Worm (Caenorhabditis elegans): ENCODE measurements around the gene F17H10.4.

The F17H10.4 gene

ce11 chrX:13159005-13159404, 32.7 kb upstream of the F17H10.4 start:
- TF ChIP-seq dpl-1 (GFP tag; optimal IDR thresholded peaks at IDR 0.05) (no peak), sdz-12 (GFP tag; optimal IDR thresholded peaks at IDR 0.05) (no peak), lin-29 (GFP tag; IDR thresholded peaks at IDR 0.05) (no peak), lin-13 (GFP tag; optimal IDR thresholded peaks at IDR 0.05) (peak; percentile 15), daf-16 (GFP tag; optimal IDR thresholded peaks at IDR 0.05) (peak in 1 of 2 experiments; percentile 71), daf-16 (tag; optimal IDR thresholded peaks at IDR 0.05) (peak; percentile 97), nhr-42 (GFP tag; IDR thresholded peaks at IDR 0.05) (no peak), aha-1 (tag) (peak; percentile 14), nhr-77 (tag; optimal IDR thresholded peaks at IDR 0.05) (peak; percentile 59), snpc-1.2 (GFP tag; IDR thresholded peaks at IDR 0.05) (no peak), mes-2 (tag; optimal IDR thresholded peaks at IDR 0.05; ENCODE audit: poor library complexity, severe bottlenecking) (peak; percentile 28), hif-1 (tag; optimal IDR thresholded peaks at IDR 0.05) (no peak), daf-19 (GFP tag; conservative IDR thresholded peaks at IDR 0.05) (no peak), zag-1 (tag; optimal IDR thresholded peaks at IDR 0.05) (no peak), Y5F2A.4 (GFP tag; optimal IDR thresholded peaks at IDR 0.05) (no peak), unc-62 (GFP tag; optimal IDR thresholded peaks at IDR 0.05 in 1 of 2) (peak in 1 of 2 experiments; percentile 83), unc-62 (tag; optimal IDR thresholded peaks at IDR 0.05) (no peak), ztf-7 (tag; optimal IDR thresholded peaks at IDR 0.05) (no peak), mep-1 (tag; optimal IDR thresholded peaks at IDR 0.05) (peak; percentile 59), nhr-6 (tag; optimal IDR thresholded peaks at IDR 0.05) (no peak), hlh-11 (tag; optimal IDR thresholded peaks at IDR 0.05) (peak; percentile 90), lin-15B (tag; optimal IDR thresholded peaks at IDR 0.05) (no peak), R02D3.7 (tag; optimal IDR thresholded peaks at IDR 0.05) (no peak), lir-3 (tag; optimal IDR thresholded peaks at IDR 0.05) (no peak), php-3 (GFP tag; IDR thresholded peaks at IDR 0.05) (peak; percentile 45; the same call in 1 of the 2 replicates), ZK546.5 (tag; optimal IDR thresholded peaks at IDR 0.05) (no peak), nhr-48 (tag; optimal IDR thresholded peaks at IDR 0.05) (peak; percentile 54), nhr-28 (tag; optimal IDR thresholded peaks at IDR 0.05) (peak; percentile 90), hlh-30 (tag; optimal IDR thresholded peaks at IDR 0.05; ENCODE audit: insufficient read depth) (peak; percentile 46), nhr-41 (GFP tag; IDR thresholded peaks at IDR 0.05) (peak; percentile 22; the same call in 1 of the 2 replicates), madf-9 (GFP tag; conservative IDR thresholded peaks at IDR 0.05) (no peak), mxl-3 (GFP tag; optimal IDR thresholded peaks at IDR 0.05) (peak; percentile 52), mdl-1 (tag; optimal IDR thresholded peaks at IDR 0.05) (peak in 1 of 2 experiments; percentile 32), dve-1 (tag; optimal IDR thresholded peaks at IDR 0.05; ENCODE audit: insufficient read depth) (peak; percentile 85), nhr-102 (tag; optimal IDR thresholded peaks at IDR 0.05) (peak; percentile 31), mdt-29 (GFP tag; IDR thresholded peaks at IDR 0.05) (no peak), lin-1 (GFP tag; IDR thresholded peaks at IDR 0.05) (peak; percentile 78; the same call in 1 of the 2 replicates), nhr-237 (tag; optimal IDR thresholded peaks at IDR 0.05) (no peak), pqm-1 (tag; optimal IDR thresholded peaks at IDR 0.05) (peak; percentile 95), zip-2 (tag; optimal IDR thresholded peaks at IDR 0.05) (no peak), lsy-2 (tag; optimal IDR thresholded peaks at IDR 0.05) (peak in 1 of 2 experiments; percentile 48), lin-39 (tag; optimal IDR thresholded peaks at IDR 0.05) (no peak), tag-97 (GFP tag; IDR thresholded peaks at IDR 0.05) (no peak), lin-38 (GFP tag; IDR thresholded peaks at IDR 0.05) (no peak), dmd-6 (GFP tag; IDR thresholded peaks at IDR 0.05) (peak; percentile 82), pha-4 (GFP tag; IDR thresholded peaks at IDR 0.05) (no peak), pha-4 (tag; optimal IDR thresholded peaks at IDR 0.05) (peak; percentile 23), tra-1 (GFP tag; IDR thresholded peaks at IDR 0.05) (peak; percentile 82), ama-1 (optimal IDR thresholded peaks at IDR 0.05) (no peak)

Data from whole organism, L4 larva.